Worm (Caenorhabditis elegans) whole organism, L4/young adult: ENCODE measurements around the gene cla-1.

Experiments
- W03F9.2 ChIP-seq: fragments of 150-350 bp; optimal IDR thresholded peaks from 2 replicates; lab custom pipeline; 2014; ENCODE audit warnings: missing biosample characterization, missing genetic modification characterization
- dao-5 ChIP-seq: sonication (generic microtip); optimal IDR thresholded peaks from 2 replicates; lab custom pipeline; 2016; ENCODE audit warnings: missing genotype, missing genetic modification characterization, moderate library complexity, missing compliant biosample characterization
- him-1 ChIP-seq: sonication (generic microtip); optimal IDR thresholded peaks from 2 replicates; lab custom pipeline; 2016; ENCODE audit warnings: missing genotype, missing genetic modification reagents, missing genetic modification characterization, missing compliant biosample characterization

DNA sequence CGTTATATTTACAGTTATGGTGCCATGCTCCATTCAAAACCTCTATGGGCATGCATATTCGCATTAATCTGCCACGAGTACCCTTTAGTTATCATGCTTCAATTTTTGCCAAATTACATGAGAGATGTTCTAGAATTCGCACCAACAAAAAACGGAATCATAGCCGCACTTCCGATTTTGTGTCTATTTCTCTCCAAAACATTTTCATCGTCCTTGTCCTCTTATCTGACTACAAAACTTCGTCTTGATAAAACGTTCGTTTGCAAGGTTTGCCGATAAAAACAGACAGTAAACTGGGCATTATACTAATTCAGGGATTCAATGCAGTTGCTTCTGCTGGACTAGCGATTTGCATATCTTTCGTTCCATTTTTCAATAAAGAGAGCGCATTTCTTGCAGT lies 64.5 kb downstream of the cla-1 start:
- TF ChIP-seq him-1 (tag; lab: Kevin White, UChicago) (no peak), dao-5 (tag; lab: Kevin White, UChicago) (no peak), W03F9.2 (tag; lab: Kevin White, UChicago) (no peak)
